Worm (Caenorhabditis elegans): ENCODE measurements around the gene fbxb-79.

DNA sequence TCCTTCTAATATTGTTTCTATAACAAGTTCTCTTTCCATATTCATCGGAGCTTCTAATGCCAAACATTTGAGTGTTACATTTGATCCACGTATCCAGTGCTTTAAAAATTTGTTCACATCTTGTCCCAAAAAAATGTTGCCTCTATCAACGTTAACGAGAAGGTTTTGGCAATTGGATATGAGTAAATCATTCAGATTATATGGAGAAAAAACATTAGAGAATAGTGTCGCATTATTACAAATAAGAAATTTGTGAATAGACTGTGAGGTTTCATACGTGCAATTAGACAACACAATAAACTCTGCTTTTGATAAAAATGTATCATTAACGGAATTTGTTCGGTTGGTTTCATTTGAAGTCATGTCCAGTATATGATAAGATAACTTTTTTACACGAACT, 29.4 kb downstream of the fbxb-79 start, which contains the start of gene mboa-4:
- TF ChIP-seq W03F9.2 (tag; optimal IDR thresholded peaks at IDR 0.05), result no peak
- no peak for TF ChIP-seq dao-5 (tag; optimal IDR thresholded peaks at IDR 0.05)
- TF ChIP-seq him-1 (tag; optimal IDR thresholded peaks at IDR 0.05), result no peak

Data from whole organism, L4/young adult.